Fruit fly (Drosophila melanogaster) whole organism, embryonic: ENCODE data around the gene CG5068.

Experiments used
- CG10321 ChIP-seq: fragments of 200-800 bp; sonication (Bioruptor generic); IDR thresholded peaks from 2 replicates; pipeline ENCODE4 v1.3.6; 2022; ENCODE audit warnings: missing biosample characterization, missing genetic modification characterization
- CG11456 ChIP-seq: fragments of 200-800 bp; sonication (Bioruptor generic); IDR thresholded peaks from 3 replicates; pipeline ENCODE4 v1.3.6; 2022; ENCODE audit warnings: missing biosample characterization, missing genetic modification characterization
- CG11723 ChIP-seq: fragments of 200-800 bp; sonication (Bioruptor generic); optimal IDR thresholded peaks from 2 replicates; lab custom pipeline; 2017; ENCODE audit warnings: missing biosample characterization, mild to moderate bottlenecking, missing genetic modification characterization
- CG12071 ChIP-seq: fragments of 200-800 bp; sonication (Bioruptor generic); optimal IDR thresholded peaks from 3 replicates; lab custom pipeline; 2018; ENCODE audit warnings: missing biosample characterization, mild to moderate bottlenecking, missing genetic modification characterization
- CG12219 ChIP-seq: fragments of 200-800 bp; sonication (Bioruptor generic); optimal IDR thresholded peaks from 3 replicates; lab custom pipeline; 2018; ENCODE audit warnings: missing biosample characterization, mild to moderate bottlenecking, missing genetic modification characterization
- CG13624 ChIP-seq: fragments of 200-800 bp; sonication (Bioruptor generic); optimal IDR thresholded peaks from 2 replicates; lab custom pipeline; 2016; ENCODE audit warnings: missing biosample characterization, missing genetic modification characterization
- CG13894 ChIP-seq: fragments of 200-800 bp; sonication (Bioruptor generic); optimal IDR thresholded peaks from 3 replicates; lab custom pipeline; 2018; ENCODE audit warnings: missing biosample characterization, mild to moderate bottlenecking, missing genetic modification characterization, moderate library complexity
- CG14860 ChIP-seq: fragments of 200-800 bp; sonication (Bioruptor generic); IDR thresholded peaks from 3 replicates; pipeline ENCODE4 v1.3.6; 2022; ENCODE audit warnings: missing biosample characterization, missing genetic modification characterization; ENCODE audit not compliant: partially characterized antibody
- CG15479 ChIP-seq: fragments of 200-800 bp; sonication (Bioruptor generic); optimal IDR thresholded peaks from 3 replicates; lab custom pipeline; 2019; ENCODE audit warnings: missing biosample characterization, mild to moderate bottlenecking, missing genetic modification characterization, moderate library complexity
- CG1647 ChIP-seq: fragments of 200-800 bp; sonication (Bioruptor generic); optimal IDR thresholded peaks from 3 replicates; lab custom pipeline; 2016; ENCODE audit warnings: missing biosample characterization, missing genetic modification characterization
- CG2116 ChIP-seq: fragments of 200-800 bp; sonication (Bioruptor generic); optimal IDR thresholded peaks from 3 replicates; lab custom pipeline; 2018; ENCODE audit warnings: missing biosample characterization, mild to moderate bottlenecking, missing genetic modification characterization
- CG2120 ChIP-seq: fragments of 200-800 bp; sonication (Bioruptor generic); optimal IDR thresholded peaks from 3 replicates; lab custom pipeline; 2016; ENCODE audit warnings: missing biosample characterization, missing genetic modification characterization
- CG30431 ChIP-seq: fragments of 200-800 bp; sonication (Bioruptor generic); optimal IDR thresholded peaks from 2 replicates; lab custom pipeline; 2017; ENCODE audit warnings: missing biosample characterization, missing genetic modification characterization
- CG31365 ChIP-seq: fragments of 200-800 bp; sonication (Bioruptor generic); optimal IDR thresholded peaks from 2 replicates; lab custom pipeline; 2018; ENCODE audit warnings: missing biosample characterization, mild to moderate bottlenecking, missing genetic modification characterization
- CG4328 ChIP-seq: fragments of 200-800 bp; sonication (Bioruptor generic); optimal IDR thresholded peaks from 3 replicates; lab custom pipeline; 2017; ENCODE audit warnings: missing biosample characterization, missing genetic modification reagents, missing genetic modification characterization
- CG4617 ChIP-seq: fragments of 200-800 bp; sonication (Bioruptor generic); optimal IDR thresholded peaks from 3 replicates; lab custom pipeline; 2016; ENCODE audit warnings: missing biosample characterization, missing genetic modification characterization, borderline replicate concordance
- CG4854 ChIP-seq: fragments of 200-800 bp; sonication (Bioruptor generic); optimal IDR thresholded peaks from 2 replicates; lab custom pipeline; 2016; ENCODE audit warnings: missing biosample characterization, missing genetic modification characterization, inconsistent platforms
- CG9932 ChIP-seq: fragments of 200-800 bp; sonication (Bioruptor generic); IDR thresholded peaks from 2 replicates; pipeline ENCODE4 v1.3.6; 2022; ENCODE audit warnings: missing biosample characterization, missing genetic modification characterization
- Hey ChIP-seq: fragments of 200-800 bp; sonication (Bioruptor generic); optimal IDR thresholded peaks from 3 replicates; lab custom pipeline; 2018; ENCODE audit warnings: missing biosample characterization, mild to moderate bottlenecking, missing genetic modification characterization
- HmgZ ChIP-seq: fragments of 200-800 bp; sonication (Bioruptor generic); optimal IDR thresholded peaks from 2 replicates; lab custom pipeline; 2018; ENCODE audit warnings: missing biosample characterization, mild to moderate bottlenecking, missing genetic modification characterization
- Hmx ChIP-seq: fragments of 200-800 bp; sonication (Bioruptor generic); optimal IDR thresholded peaks from 2 replicates; lab custom pipeline; 2016; ENCODE audit warnings: missing biosample characterization, missing genetic modification characterization
- Mad ChIP-seq: fragments of 200-800 bp; sonication (Bioruptor generic); optimal IDR thresholded peaks from 2 replicates; lab custom pipeline; 2016; ENCODE audit warnings: missing biosample characterization, missing genetic modification characterization
- Mrtf ChIP-seq: fragments of 200-800 bp; sonication (Bioruptor generic); IDR thresholded peaks from 3 replicates; pipeline ENCODE4 v1.3.6; 2022; ENCODE audit warnings: missing biosample characterization, missing genetic modification characterization
- Oaz ChIP-seq: fragments of 200-800 bp; sonication (Bioruptor generic); IDR thresholded peaks from 2 replicates; pipeline ENCODE4 v1.3.6; 2022; ENCODE audit warnings: missing biosample characterization, missing genetic modification characterization
- Opbp ChIP-seq: fragments of 200-800 bp; sonication (Bioruptor generic); IDR thresholded peaks from 3 replicates; pipeline ENCODE4 v1.3.6; 2022; ENCODE audit warnings: missing biosample characterization, missing genetic modification characterization; ENCODE audit not compliant: partially characterized antibody
- Side ChIP-seq: fragments of 200-800 bp; sonication (Bioruptor generic); optimal IDR thresholded peaks from 2 replicates; lab custom pipeline; 2016; ENCODE audit warnings: missing biosample characterization, missing genetic modification characterization
- Sin3A ChIP-seq: fragments of >200 bp; optimal IDR thresholded peaks from 2 replicates; lab custom pipeline; 2018
- Sox100B ChIP-seq: fragments of 200-800 bp; sonication (Bioruptor generic); optimal IDR thresholded peaks from 3 replicates; lab custom pipeline; 2018; ENCODE audit warnings: missing biosample characterization, mild to moderate bottlenecking, missing genetic modification characterization
- cas ChIP-seq: fragments of 200-800 bp; sonication (Bioruptor generic); IDR thresholded peaks from 2 replicates; pipeline ENCODE4 v1.3.6; 2022; ENCODE audit warnings: missing biosample characterization, missing genetic modification characterization
- corto ChIP-seq: fragments of 200-800 bp; sonication (Bioruptor generic); optimal IDR thresholded peaks from 2 replicates; lab custom pipeline; 2016; ENCODE audit warnings: missing biosample characterization, mild to moderate bottlenecking, missing genetic modification characterization, moderate library complexity
- crol ChIP-seq: fragments of 200-800 bp; sonication (Bioruptor generic); IDR thresholded peaks from 2 replicates; pipeline ENCODE4 v1.3.6; 2022; ENCODE audit warnings: missing biosample characterization, missing genetic modification characterization
- emc ChIP-seq: fragments of 200-800 bp; sonication (Bioruptor generic); optimal IDR thresholded peaks from 2 replicates; lab custom pipeline; 2016; ENCODE audit warnings: missing biosample characterization, missing genetic modification characterization
- gem ChIP-seq: fragments of 200-800 bp; sonication (Bioruptor generic); optimal IDR thresholded peaks from 2 replicates; lab custom pipeline; 2019; ENCODE audit warnings: missing biosample characterization, mild to moderate bottlenecking, missing genetic modification characterization, moderate library complexity
- jigr1 ChIP-seq: fragments of 200-800 bp; sonication (Bioruptor generic); IDR thresholded peaks from 3 replicates; pipeline ENCODE4 v1.3.6; 2022; ENCODE audit warnings: missing biosample characterization, missing genetic modification characterization
- otp ChIP-seq: fragments of 200-800 bp; sonication (Bioruptor generic); IDR thresholded peaks from 3 replicates; pipeline ENCODE4, ENCODE4 v1.3.6; 2022; ENCODE audit warnings: missing biosample characterization, missing genetic modification characterization
- pzg ChIP-seq: fragments of 200-800 bp; sonication (Bioruptor generic); optimal IDR thresholded peaks from 3 replicates; lab custom pipeline; 2018; ENCODE audit warnings: missing biosample characterization, mild to moderate bottlenecking, missing genetic modification characterization, moderate library complexity
- so ChIP-seq: fragments of 200-800 bp; sonication (Bioruptor generic); IDR thresholded peaks from 3 replicates; pipeline ENCODE4 v1.3.6; 2022; ENCODE audit warnings: missing biosample characterization, missing genetic modification characterization
- sr ChIP-seq: fragments of 200-800 bp; sonication (Bioruptor generic); IDR thresholded peaks from 3 replicates; pipeline ENCODE4 v1.3.6; 2022; ENCODE audit warnings: missing biosample characterization, missing genetic modification characterization
- trem ChIP-seq: fragments of 200-800 bp; optimal IDR thresholded peaks from 3 replicates; lab custom pipeline; 2019; ENCODE audit warnings: missing biosample characterization, mild to moderate bottlenecking, missing genetic modification characterization, moderate library complexity

The CG5068 gene

DNA sequence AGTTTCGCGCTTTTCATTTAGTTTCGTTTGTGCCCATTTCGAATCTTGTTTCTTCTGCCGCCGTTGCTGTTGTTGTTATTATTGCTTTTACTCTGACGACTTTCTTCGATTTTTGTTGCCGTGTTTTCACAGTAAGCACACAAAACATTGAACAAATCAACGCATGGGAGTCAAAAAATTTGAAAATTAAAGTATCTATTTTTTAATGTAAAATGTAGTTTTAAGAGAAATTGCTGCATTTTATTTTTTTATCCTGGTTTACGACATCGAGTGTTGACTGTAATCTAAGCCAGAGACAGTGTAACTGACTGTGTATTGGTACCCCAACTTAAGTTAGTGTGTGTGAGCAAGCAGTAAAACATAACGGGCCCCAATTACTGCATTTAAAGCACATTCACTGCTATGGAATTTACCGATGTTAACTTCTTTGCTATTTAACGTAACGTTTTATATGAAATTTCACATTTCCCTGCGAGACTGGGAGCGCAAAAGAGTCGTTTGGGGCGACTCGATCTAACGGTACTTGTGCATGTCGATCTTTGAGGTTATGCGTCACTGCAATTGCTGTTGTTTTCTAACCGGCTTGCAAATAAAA is 9.8 kb downstream of the CG5068 start (continued):
- TF ChIP-seq CG13894 (tag; lab: Kevin White, UChicago) (no peak), CG14860 (GFP tag; lab: Robert Waterston, UW) (no peak), sr (no peak), pzg (GFP tag; lab: Kevin White, UChicago) (no peak), CG4617 (GFP tag; lab: Kevin White, UChicago) (peak; percentile 13), CG30431 (GFP tag; lab: Kevin White, UChicago) (peak; percentile 38), corto (GFP tag; lab: Kevin White, UChicago) (peak; percentile 44), Mrtf (GFP tag; lab: Robert Waterston, UW) (peak; percentile 52; the same call in 1 of the 3 replicates), CG11456 (peak; percentile 67; the same call in 2 of the 3 replicates), Opbp (GFP tag; lab: Robert Waterston, UW) (no peak), emc (GFP tag; lab: Kevin White, UChicago) (peak; percentile 25), Sin3A (lab: Kevin White, UChicago) (no peak), Oaz (GFP tag; lab: Robert Waterston, UW) (no peak), CG31365 (tag; lab: Kevin White, UChicago) (no peak), Side (GFP tag; lab: Kevin White, UChicago) (peak; percentile 29), CG13624 (GFP tag; lab: Kevin White, UChicago) (peak; percentile 19), CG4328 (GFP tag; lab: Kevin White, UChicago) (no peak), crol (GFP tag; lab: Robert Waterston, UW) (no peak), Sox100B (GFP tag; lab: Kevin White, UChicago) (no peak), CG9932 (GFP tag; lab: Robert Waterston, UW) (peak; percentile 58), CG15479 (GFP tag; lab: Kevin White, UChicago) (no peak), HmgZ (tag; lab: Kevin White, UChicago) (peak; percentile 13), CG12071 (no peak), CG11723 (no peak), Mad (GFP tag; lab: Kevin White, UChicago) (peak; percentile 7), Hmx (GFP tag; lab: Kevin White, UChicago) (no peak), CG1647 (peak; percentile 48), cas (GFP tag; lab: Robert Waterston, UW) (no peak), CG12219 (peak; percentile 35), CG2116 (GFP tag; lab: Kevin White, UChicago) (no peak), so (GFP tag; lab: Robert Waterston, UW) (peak; percentile 65; the same call in 2 of the 3 replicates), gem (tag; lab: Kevin White, UChicago) (no peak), trem (tag; lab: Kevin White, UChicago) (peak; percentile 44), Hey (tag; lab: Kevin White, UChicago) (no peak), otp (0 out of 3 replicates have a peak, but pooled peaks have one; percentile 57), jigr1 (GFP tag; lab: Robert Waterston, UW) (no peak), CG2120 (GFP tag; lab: Kevin White, UChicago) (peak; percentile 72), CG10321 (GFP tag; lab: Robert Waterston, UW) (no peak), CG4854 (GFP tag; lab: Kevin White, UChicago) (no peak)
